Worm (Caenorhabditis elegans) whole organism, L1 larva: ENCODE measurements around the gene lmbr-1.
A peak's percentile ranks its signal among the peaks of the same experiment; 100 is the strongest.

ENCODE experiments used
- C04F5.9 ChIP-seq: sonication (generic microtip); optimal IDR thresholded peaks from 2 replicates; lab custom pipeline; 2016; ENCODE audit warnings: missing genetic modification characterization, missing compliant biosample characterization
- C16A3.4 ChIP-seq: fragments of 150-350 bp; optimal IDR thresholded peaks from 2 replicates; lab custom pipeline; 2014; ENCODE audit warnings: missing biosample characterization, missing genetic modification characterization
- C34B4.2 ChIP-seq: sonication (generic microtip); optimal IDR thresholded peaks from 2 replicates; lab custom pipeline; 2017; ENCODE audit warnings: mild to moderate bottlenecking, missing genetic modification characterization, missing compliant biosample characterization
- F16B12.6 ChIP-seq: fragments of 150-350 bp; optimal IDR thresholded peaks from 2 replicates; lab custom pipeline; 2014; ENCODE audit warnings: missing biosample characterization, missing genetic modification characterization
- Y116A8C.19 ChIP-seq: sonication (generic microtip); optimal IDR thresholded peaks from 2 replicates; lab custom pipeline; 2016; ENCODE audit warnings: missing compliant biosample characterization, missing genetic modification characterization, borderline replicate concordance
- alr-1 ChIP-seq: fragments of 200-800 bp; sonication (Bioruptor generic); optimal IDR thresholded peaks from 2 replicates; lab custom pipeline; 2018; ENCODE audit warnings: borderline replicate concordance, mild to moderate bottlenecking, missing genetic modification characterization, missing compliant biosample characterization
- blmp-1 ChIP-seq: fragments of 150-350 bp; optimal IDR thresholded peaks from 2 replicates; lab custom pipeline; 2014; ENCODE audit warnings: missing biosample characterization, missing genetic modification characterization
- ceh-8 ChIP-seq: fragments of 200-800 bp; sonication (Bioruptor generic); optimal IDR thresholded peaks from 2 replicates; lab custom pipeline; 2018; ENCODE audit warnings: mild to moderate bottlenecking, missing genetic modification characterization, moderate library complexity, missing compliant biosample characterization
- ceh-82 ChIP-seq, 3 experiments: fragments of 150-350 bp in 1 of 3; sonication (generic microtip) in 2 of 3; optimal IDR thresholded peaks; 2 replicates each; lab custom pipeline; 2014 to 2017; ENCODE audit warnings: missing biosample characterization in 3 of 3, missing genetic modification characterization in 3 of 3
- ceh-90 ChIP-seq: sonication (generic microtip); optimal IDR thresholded peaks from 2 replicates; lab custom pipeline; 2016; ENCODE audit warnings: missing genetic modification characterization, missing compliant biosample characterization
- ces-1 ChIP-seq: fragments of 150-350 bp; optimal IDR thresholded peaks from 2 replicates; lab custom pipeline; 2014; ENCODE audit warnings: missing biosample characterization, missing genetic modification reagents, missing genetic modification characterization
- dpl-1 ChIP-seq, 3 experiments: fragments of 150-350 bp in 2 of 3; sonication (generic microtip) in 1 of 3; optimal IDR thresholded peaks; 2 replicates each; lab custom pipeline; 2014 to 2017; ENCODE audit warnings: missing biosample characterization in 3 of 3, missing genetic modification characterization in 3 of 3, missing genetic modification reagents in 3 of 3
- efl-3 ChIP-seq: fragments of 200-800 bp; sonication (Bioruptor generic); optimal IDR thresholded peaks from 2 replicates; lab custom pipeline; 2018; ENCODE audit warnings: mild to moderate bottlenecking, missing genetic modification characterization, missing compliant biosample characterization
- egl-13 ChIP-seq: sonication (generic microtip); optimal IDR thresholded peaks from 2 replicates; lab custom pipeline; 2016; ENCODE audit warnings: missing genotype, missing genetic modification reagents, missing genetic modification characterization, missing compliant biosample characterization
- egl-27 ChIP-seq, 2 experiments: fragments of 150-350 bp in 1 of 2; sonication (generic microtip); optimal IDR thresholded peaks; 3 replicates each; lab custom pipeline; 2017 to 2018; ENCODE audit warnings: missing biosample characterization in 2 of 2, missing genetic modification characterization in 2 of 2, missing genetic modification reagents in 2 of 2
- elt-3 ChIP-seq, 6 experiments: fragments of 150-350 bp in 1 of 6; sonication (generic microtip); optimal IDR thresholded peaks; 2 replicates each; lab custom pipeline; 2017 to 2018; ENCODE audit warnings: missing biosample characterization in 6 of 6, missing genetic modification characterization in 6 of 6, inconsistent platforms in 1 of 6
- fkh-8 ChIP-seq: sonication (generic microtip); optimal IDR thresholded peaks from 2 replicates; lab custom pipeline; 2016; ENCODE audit warnings: mild to moderate bottlenecking, missing genetic modification characterization, missing compliant biosample characterization
- fos-1 ChIP-seq: fragments of 150-350 bp; optimal IDR thresholded peaks from 2 replicates; lab custom pipeline; 2014; ENCODE audit warnings: missing biosample characterization, missing genetic modification characterization
- grh-1 ChIP-seq: fragments of 200-800 bp; sonication (Bioruptor generic); IDR thresholded peaks from 2 replicates; pipeline ENCODE4 v1.3.6; 2022; ENCODE audit warnings: missing genetic modification reagents, missing genetic modification characterization, missing compliant biosample characterization
- hlh-17 ChIP-seq: fragments of 200-800 bp; sonication (Bioruptor generic); optimal IDR thresholded peaks from 2 replicates; lab custom pipeline; 2018; ENCODE audit warnings: missing genetic modification characterization, mild to moderate bottlenecking, missing compliant biosample characterization, moderate library complexity, borderline replicate concordance
- hlh-4 ChIP-seq: sonication (generic microtip); optimal IDR thresholded peaks from 2 replicates; lab custom pipeline; 2016; ENCODE audit warnings: mild to moderate bottlenecking, missing genetic modification characterization, missing compliant biosample characterization
- jun-1 ChIP-seq: fragments of 150-350 bp; optimal IDR thresholded peaks from 2 replicates; lab custom pipeline; 2014; ENCODE audit warnings: missing biosample characterization, missing genetic modification reagents, missing genetic modification characterization
- lin-13 ChIP-seq: fragments of 150-350 bp; optimal IDR thresholded peaks from 2 replicates; lab custom pipeline; 2014; ENCODE audit warnings: missing biosample characterization, missing genetic modification reagents, missing genetic modification characterization
- lin-14 ChIP-seq: fragments of 200-800 bp; sonication (Bioruptor generic); optimal IDR thresholded peaks from 2 replicates; lab custom pipeline; 2018; ENCODE audit warnings: mild to moderate bottlenecking, missing genetic modification characterization, moderate library complexity, missing compliant biosample characterization
- lin-15B ChIP-seq: fragments of 150-350 bp; sonication (generic microtip); optimal IDR thresholded peaks from 3 replicates; lab custom pipeline; 2014; ENCODE audit warnings: missing biosample characterization, missing genetic modification characterization
- mab-9 ChIP-seq: fragments of 200-800 bp; sonication (Bioruptor generic); IDR thresholded peaks from 2 replicates; pipeline ENCODE4 v1.3.6; 2022; ENCODE audit warnings: missing genetic modification reagents, missing genetic modification characterization, missing compliant biosample characterization
- mdl-1 ChIP-seq, 2 experiments: fragments of 150-350 bp; optimal IDR thresholded peaks; 2 replicates each; lab custom pipeline; 2014 to 2017; ENCODE audit warnings: missing biosample characterization in 2 of 2, missing genetic modification characterization in 2 of 2, inconsistent platforms in 1 of 2
- mef-2 ChIP-seq: fragments of 150-350 bp; optimal IDR thresholded peaks from 2 replicates; lab custom pipeline; 2014; ENCODE audit warnings: missing biosample characterization, missing genetic modification characterization
- mep-1 ChIP-seq: fragments of 150-350 bp; optimal IDR thresholded peaks from 2 replicates; lab custom pipeline; 2014; ENCODE audit warnings: missing biosample characterization, missing genetic modification characterization
- nhr-11 ChIP-seq: fragments of 150-350 bp; optimal IDR thresholded peaks from 2 replicates; lab custom pipeline; 2014; ENCODE audit warnings: missing biosample characterization, missing genetic modification characterization
- nhr-20 ChIP-seq: sonication (generic microtip); optimal IDR thresholded peaks from 2 replicates; lab custom pipeline; 2016; ENCODE audit warnings: mild to moderate bottlenecking, missing genetic modification characterization, missing compliant biosample characterization
- nhr-237 ChIP-seq: fragments of 150-350 bp; optimal IDR thresholded peaks from 2 replicates; lab custom pipeline; 2014; ENCODE audit warnings: missing biosample characterization, missing genetic modification characterization
- nhr-28 ChIP-seq: fragments of 150-350 bp; optimal IDR thresholded peaks from 2 replicates; lab custom pipeline; 2014; ENCODE audit warnings: missing biosample characterization, missing genetic modification characterization
- nhr-71 ChIP-seq: sonication (generic microtip); optimal IDR thresholded peaks from 2 replicates; lab custom pipeline; 2016; ENCODE audit warnings: mild to moderate bottlenecking, missing genetic modification characterization, moderate library complexity, missing compliant biosample characterization
- nhr-76 ChIP-seq: sonication (generic microtip); optimal IDR thresholded peaks from 2 replicates; lab custom pipeline; 2017; ENCODE audit warnings: missing biosample characterization, missing genetic modification characterization
- nhr-77 ChIP-seq: fragments of 150-350 bp; optimal IDR thresholded peaks from 2 replicates; lab custom pipeline; 2014; ENCODE audit warnings: missing biosample characterization, missing genetic modification characterization
- nhr-84 ChIP-seq: sonication (generic microtip); optimal IDR thresholded peaks from 2 replicates; lab custom pipeline; 2017; ENCODE audit warnings: missing biosample characterization, missing genetic modification characterization
- rnt-1 ChIP-seq: sonication (generic microtip); optimal IDR thresholded peaks from 2 replicates; lab custom pipeline; 2016; ENCODE audit warnings: mild to moderate bottlenecking, missing genetic modification characterization, moderate library complexity, missing compliant biosample characterization
- snpc-4 ChIP-seq: fragments of 150-350 bp; optimal IDR thresholded peaks from 2 replicates; lab custom pipeline; 2014; ENCODE audit warnings: missing biosample characterization, missing genetic modification characterization
- snu-23 ChIP-seq: sonication (generic microtip); optimal IDR thresholded peaks from 2 replicates; lab custom pipeline; 2016; ENCODE audit warnings: missing genetic modification characterization, missing compliant biosample characterization
- unc-86 ChIP-seq: sonication (generic microtip); optimal IDR thresholded peaks from 2 replicates; lab custom pipeline; 2016; ENCODE audit warnings: missing genetic modification characterization, missing compliant biosample characterization
- vab-15 ChIP-seq: sonication (generic microtip); optimal IDR thresholded peaks from 2 replicates; lab custom pipeline; 2017; ENCODE audit warnings: missing genotype, mild to moderate bottlenecking, missing genetic modification characterization, missing compliant biosample characterization
- xbp-1 ChIP-seq: sonication (generic microtip); optimal IDR thresholded peaks from 2 replicates; lab custom pipeline; 2016; ENCODE audit warnings: missing genetic modification characterization, missing compliant biosample characterization
- zip-4 ChIP-seq: fragments of 200-800 bp; sonication (Bioruptor generic); optimal IDR thresholded peaks from 2 replicates; lab custom pipeline; 2018; ENCODE audit warnings: mild to moderate bottlenecking, missing genetic modification characterization, moderate library complexity, missing compliant biosample characterization
- ztf-4 ChIP-seq: fragments of 150-350 bp; optimal IDR thresholded peaks from 2 replicates; lab custom pipeline; 2014; ENCODE audit warnings: missing biosample characterization, missing genetic modification characterization

Gene lmbr-1

ce11 chrIII:8411976-8412375 lies 39.9 kb downstream of the lmbr-1 start (continued):
- TF ChIP-seq mep-1, result peak; percentile 97
- TF ChIP-seq zip-4 (GFP tag; lab: Kevin White, UChicago), result peak; percentile 7
- peak in 1 of 2 experiments; percentile 29 for TF ChIP-seq mdl-1 (tag; optimal IDR thresholded peaks at IDR 0.05; lab: Kevin White, UChicago)
- TF ChIP-seq fos-1 (tag; lab: Kevin White, UChicago), result peak; percentile 63
- peak; percentile 69 for TF ChIP-seq snu-23 (GFP tag; lab: Kevin White, UChicago)
- peak; percentile 97 for TF ChIP-seq lin-14 (GFP tag; lab: Kevin White, UChicago)
- TF ChIP-seq hlh-17 (GFP tag; lab: Kevin White, UChicago), result no peak
- peak; percentile 80 for TF ChIP-seq fkh-8 (tag; lab: Kevin White, UChicago)
- TF ChIP-seq unc-86 (tag; lab: Kevin White, UChicago), result peak; percentile 66
- no peak for TF ChIP-seq hlh-4 (tag; lab: Kevin White, UChicago)
- TF ChIP-seq nhr-71 (tag; lab: Kevin White, UChicago), result peak; percentile 72
- no peak for TF ChIP-seq egl-13
- peak; percentile 50 for TF ChIP-seq lin-13 (GFP tag; lab: Kevin White, UChicago)
- peak; percentile 19 for TF ChIP-seq rnt-1 (tag; lab: Kevin White, UChicago)
- TF ChIP-seq ceh-90, result no peak
- TF ChIP-seq snpc-4 (tag; lab: Kevin White, UChicago), result peak; percentile 61
- no peak for TF ChIP-seq mef-2
- peak; percentile 57 for TF ChIP-seq jun-1 (tag; lab: Kevin White, UChicago)
- TF ChIP-seq vab-15 (tag; lab: Kevin White, UChicago), result no peak
- no peak for TF ChIP-seq nhr-11 (tag; lab: Kevin White, UChicago)
- TF ChIP-seq Y116A8C.19 (tag; lab: Kevin White, UChicago), result no peak
- TF ChIP-seq C34B4.2, result no peak
- TF ChIP-seq ztf-4, result peak; percentile 15
- no peak for TF ChIP-seq grh-1 (GFP tag; lab: Robert Waterston, UW)
- peak; percentile 25 to 63 (median 34) for TF ChIP-seq ceh-82 (tag; optimal IDR thresholded peaks at IDR 0.05; lab: Kevin White, UChicago)
- peak; percentile 57 to 79 (median 58) for TF ChIP-seq dpl-1 (GFP tag; optimal IDR thresholded peaks at IDR 0.05; lab: Kevin White, UChicago)
- no peak for TF ChIP-seq C04F5.9
- no peak for TF ChIP-seq ces-1 (GFP tag; lab: Kevin White, UChicago)
- TF ChIP-seq nhr-28 (tag; lab: Kevin White, UChicago), result no peak
- TF ChIP-seq ceh-8, result no peak

DNA sequence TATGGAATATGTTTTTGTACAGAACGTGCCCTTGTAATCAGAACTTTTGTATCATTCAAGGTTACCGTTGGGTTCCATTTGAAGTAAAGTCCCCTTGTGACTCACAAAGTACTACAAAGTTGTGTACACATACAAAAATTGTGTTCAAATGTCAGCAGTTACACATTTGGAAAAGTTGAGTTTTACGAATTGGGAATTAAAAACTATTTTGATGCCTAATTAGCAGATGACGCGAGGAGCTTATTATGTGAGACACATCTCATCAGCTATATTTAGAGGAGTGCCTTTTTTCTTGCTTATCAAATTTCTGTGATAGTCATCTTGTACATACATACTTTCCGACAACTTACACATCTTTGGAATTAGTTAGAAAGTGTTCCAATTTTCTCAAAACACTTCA lies 41.4 kb downstream of the lmbr-1 start:
- TF ChIP-seq ceh-8 (peak; percentile 55), nhr-76 (tag; lab: Kevin White, UChicago) (no peak)
- TF ChIP-seq, all 84 proteins: peak for 1

- peak; percentile 84 for TF ChIP-seq blmp-1
- peak; percentile 8 for TF ChIP-seq mep-1
- no peak for TF ChIP-seq snpc-4 (tag; lab: Kevin White, UChicago)
- TF ChIP-seq ces-1 (GFP tag; lab: Kevin White, UChicago), result peak; percentile 92
Measured at ce11 chrIII:8416871-8417191, 44.8 kb downstream of the lmbr-1 start.

DNA sequence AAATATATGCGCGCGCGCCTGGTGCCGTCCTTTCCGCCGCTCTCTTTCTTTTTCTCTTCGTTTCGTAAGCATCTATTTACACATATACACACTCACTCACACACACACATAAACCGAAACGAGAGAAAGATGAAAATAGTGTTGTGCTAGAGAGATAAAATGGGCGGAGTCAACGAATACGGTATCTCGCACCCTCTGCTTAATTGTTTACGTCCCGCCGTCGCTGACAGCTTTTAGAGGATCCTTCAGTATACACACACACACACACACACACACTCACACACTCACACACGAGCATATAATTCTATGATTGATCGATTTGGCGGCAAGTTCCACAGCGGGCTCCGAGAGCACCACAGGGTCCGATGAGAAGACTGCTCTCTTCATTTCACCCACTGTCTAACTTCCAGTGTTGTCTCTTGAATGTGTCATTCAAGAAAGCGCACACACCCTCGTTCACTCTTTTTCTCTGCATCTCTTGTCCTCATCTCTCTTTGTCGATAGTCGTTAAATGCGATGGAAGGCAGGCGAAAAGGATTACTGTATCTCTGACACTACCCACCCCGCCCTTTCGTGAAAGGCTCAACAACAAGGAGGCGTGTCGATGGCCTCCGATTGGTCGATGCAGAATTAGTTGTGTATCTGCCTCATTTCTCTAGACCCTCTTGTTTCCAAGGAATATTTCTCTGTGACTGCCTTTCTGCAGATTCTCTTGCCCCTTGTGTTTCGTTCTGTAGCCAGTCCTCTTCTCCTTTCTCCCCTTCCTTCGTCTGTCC lies 45.3 kb downstream of the lmbr-1 start:
- TF ChIP-seq F16B12.6 (tag; lab: Kevin White, UChicago) (no peak), egl-27 (tag; optimal IDR thresholded peaks at IDR 0.05; lab: Kevin White, UChicago) (peak; percentile 32 to 77), nhr-237 (tag; lab: Kevin White, UChicago) (peak; percentile 88), egl-13 (peak; percentile 92), ceh-82 (tag; optimal IDR thresholded peaks at IDR 0.05; lab: Kevin White, UChicago) (peak; percentile 72 to 83 (median 79)), snpc-4 (tag; lab: Kevin White, UChicago) (peak; percentile 64), hlh-4 (tag; lab: Kevin White, UChicago) (no peak), mab-9 (GFP tag; lab: Robert Waterston, UW) (no peak; the same call in none of the 2 replicates), mdl-1 (tag; optimal IDR thresholded peaks at IDR 0.05; lab: Kevin White, UChicago) (peak; percentile 41 to 89), efl-3 (GFP tag; lab: Kevin White, UChicago) (no peak), C34B4.2 (peak; percentile 8), nhr-20 (tag; lab: Kevin White, UChicago) (peak; percentile 95), xbp-1 (peak; percentile 99), nhr-76 (tag; lab: Kevin White, UChicago) (peak; percentile 28), elt-3 (tag; optimal IDR thresholded peaks at IDR 0.05; lab: Kevin White, UChicago) (peak in 3 of 6 experiments; percentile 54 to 75 (median 62)), alr-1 (tag; lab: Kevin White, UChicago) (no peak), lin-15B (tag; lab: Kevin White, UChicago) (peak; percentile 65), ceh-90 (peak; percentile 6), nhr-77 (tag; lab: Kevin White, UChicago) (peak; percentile 89), grh-1 (GFP tag; lab: Robert Waterston, UW) (peak; percentile 75), nhr-84 (tag; lab: Kevin White, UChicago) (no peak), C16A3.4 (peak; percentile 84)
